Worm (Caenorhabditis elegans) whole organism, L4/young adult: ENCODE results near the gene srr-7.

Experiments
- W03F9.2 ChIP-seq: fragments of 150-350 bp; optimal IDR thresholded peaks from 2 replicates; lab custom pipeline; 2014; ENCODE audit warnings: missing biosample characterization, missing genetic modification characterization
- dao-5 ChIP-seq: sonication (generic microtip); optimal IDR thresholded peaks from 2 replicates; lab custom pipeline; 2016; ENCODE audit warnings: missing genotype, missing genetic modification characterization, moderate library complexity, missing compliant biosample characterization
- him-1 ChIP-seq: sonication (generic microtip); optimal IDR thresholded peaks from 2 replicates; lab custom pipeline; 2016; ENCODE audit warnings: missing genotype, missing genetic modification reagents, missing genetic modification characterization, missing compliant biosample characterization

ce11 chrV:15109260-15109659 is 18.8 kb upstream of the srr-7 start, which contains the start of gene Y75B12A.2:
- TF ChIP-seq him-1 (tag; lab: Kevin White, UChicago) (no peak), W03F9.2 (no peak), dao-5 (tag; lab: Kevin White, UChicago) (no peak)
